Worm (Caenorhabditis elegans) whole organism, L4 larva: ENCODE measurements around the gene npp-19.
A peak's percentile ranks its signal among the peaks of the same experiment; 100 is the strongest.

Experiments
- arid-1 ChIP-seq: fragments of 200-800 bp; sonication (Bioruptor generic); conservative IDR thresholded peaks from 2 replicates; pipeline ENCODE4 v1.3.6; 2022; ENCODE audit warnings: missing genetic modification reagents, missing genetic modification characterization, missing compliant biosample characterization
- fkh-10 ChIP-seq: fragments of 150-350 bp; optimal IDR thresholded peaks from 2 replicates; lab custom pipeline; 2014; ENCODE audit warnings: missing biosample characterization, missing genetic modification reagents, missing genetic modification characterization
- nhr-77 ChIP-seq: fragments of 150-350 bp; optimal IDR thresholded peaks from 2 replicates; lab custom pipeline; 2014; ENCODE audit warnings: missing biosample characterization, missing genetic modification characterization

Gene npp-19

DNA sequence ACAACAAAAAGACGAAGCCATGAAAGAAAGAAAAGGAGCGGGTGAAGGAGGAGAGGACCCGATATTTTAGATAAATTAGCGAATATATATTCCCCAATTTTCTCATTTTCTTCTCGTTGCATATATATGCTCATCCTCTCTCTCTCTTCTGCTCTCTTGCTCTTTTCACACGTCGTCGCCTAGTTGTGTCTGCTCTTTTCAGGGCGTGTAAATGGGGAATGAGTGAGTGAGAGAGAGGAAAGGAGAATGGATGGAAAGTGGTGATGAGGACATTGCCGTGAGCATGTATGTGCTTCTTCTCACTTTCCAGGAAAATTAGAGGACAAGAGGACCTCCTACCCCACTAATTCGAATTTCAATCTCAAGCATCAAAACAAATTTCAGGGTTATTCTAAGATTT, 42.8 kb downstream of the npp-19 start:
- TF ChIP-seq nhr-77, result no peak

DNA sequence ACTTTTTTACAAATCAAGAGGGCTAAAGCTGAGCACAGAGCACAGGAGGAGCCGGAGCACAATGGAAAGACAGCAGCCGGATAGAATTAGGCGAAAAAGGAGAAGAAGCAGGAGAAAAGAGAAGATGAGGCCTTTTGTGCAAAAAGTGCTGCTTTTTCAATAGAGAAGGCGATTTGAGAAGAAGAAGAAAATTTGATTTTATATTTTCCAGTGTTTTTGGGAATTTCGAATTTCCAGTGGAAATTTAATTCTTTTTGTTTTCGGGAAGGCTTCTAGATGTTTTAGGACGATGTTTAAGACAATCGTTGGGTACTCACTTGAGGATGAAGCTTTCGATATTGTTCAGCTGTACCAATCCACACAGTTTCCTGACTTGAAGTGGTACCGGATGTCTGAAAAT, 44.6 kb downstream of the npp-19 start:
- TF ChIP-seq arid-1 (GFP tag; lab: Robert Waterston, UW), result no peak
- peak; percentile 77 for TF ChIP-seq fkh-10 (GFP tag; lab: Kevin White, UChicago)
